Worm (Caenorhabditis elegans) whole organism, midembryonic: ENCODE results near the gene mrps-18C.

Source experiments
- T22C8.4 ChIP-seq: fragments of 200-800 bp; sonication (Bioruptor generic); IDR thresholded peaks from 2 replicates; pipeline ENCODE4 v1.3.6; 2022; ENCODE audit warnings: missing genetic modification characterization, missing compliant biosample characterization
- cog-1 ChIP-seq: sonication (generic microtip); optimal IDR thresholded peaks from 2 replicates; lab custom pipeline; 2016; ENCODE audit warnings: missing genetic modification characterization, missing compliant biosample characterization
- flt-1 ChIP-seq: fragments of 200-800 bp; sonication (Bioruptor generic); IDR thresholded peaks from 2 replicates; pipeline ENCODE4 v1.3.6; 2022; ENCODE audit warnings: missing genetic modification characterization, missing compliant biosample characterization
- klf-2 ChIP-seq: fragments of 200-800 bp; sonication (Bioruptor generic); conservative IDR thresholded peaks from 2 replicates; pipeline ENCODE4 v1.3.6; 2022; ENCODE audit warnings: missing genetic modification reagents, missing genetic modification characterization, missing compliant biosample characterization
- med-1 ChIP-seq: sonication (generic microtip); optimal IDR thresholded peaks from 2 replicates; lab custom pipeline; 2017; ENCODE audit warnings: missing genetic modification characterization, mild to moderate bottlenecking, missing compliant biosample characterization, antibody characterized with exemption, missing genetic modification reagents; ENCODE audit not compliant: insufficient read depth
- tab-1 ChIP-seq: fragments of 200-800 bp; sonication (Bioruptor generic); IDR thresholded peaks from 2 replicates; pipeline ENCODE4 v1.3.6; 2022; ENCODE audit warnings: missing genetic modification characterization, missing compliant biosample characterization
- ztf-23 ChIP-seq: fragments of 200-800 bp; sonication (Bioruptor generic); IDR thresholded peaks from 2 replicates; pipeline ENCODE4 v1.3.6; 2022; ENCODE audit warnings: missing genetic modification reagents, missing genetic modification characterization, missing compliant biosample characterization
- ztf-29 ChIP-seq: fragments of 200-800 bp; sonication (Bioruptor generic); IDR thresholded peaks from 2 replicates; pipeline ENCODE4 v1.3.6; 2022; ENCODE audit warnings: missing genetic modification reagents, missing genetic modification characterization, missing compliant biosample characterization

ce11 chrIII:4968146-4968545 is 32.8 kb downstream of the mrps-18C start:
- TF ChIP-seq cog-1 (tag; lab: Kevin White, UChicago) (no peak), flt-1 (GFP tag; lab: Robert Waterston, UW) (no peak), T22C8.4 (no peak), ztf-29 (no peak), klf-2 (GFP tag; lab: Robert Waterston, UW) (no peak), tab-1 (no peak), ztf-23 (no peak), med-1 (GFP tag; lab: Kevin White, UChicago) (no peak)
